Worm (Caenorhabditis elegans) whole organism, L3 larva: ENCODE results near the gene C35D10.10.

Source experiments
- ama-1 ChIP-seq: fragments of 150-350 bp; optimal IDR thresholded peaks from 2 replicates; lab custom pipeline; 2018
- daf-12 ChIP-seq: fragments of 150-350 bp; optimal IDR thresholded peaks from 2 replicates; lab custom pipeline; 2014; ENCODE audit warnings: missing biosample characterization, missing genetic modification reagents, missing genetic modification characterization
- elt-1 ChIP-seq: fragments of 150-350 bp; optimal IDR thresholded peaks from 2 replicates; lab custom pipeline; 2014; ENCODE audit warnings: missing biosample characterization, missing genetic modification characterization
- fkh-10 ChIP-seq: sonication (generic microtip); optimal IDR thresholded peaks from 2 replicates; lab custom pipeline; 2017; ENCODE audit warnings: missing biosample characterization, missing genetic modification reagents, missing genetic modification characterization
- lin-15B ChIP-seq: fragments of 150-350 bp; optimal IDR thresholded peaks from 2 replicates; lab custom pipeline; 2014; ENCODE audit warnings: missing biosample characterization, missing genetic modification characterization
- mdl-1 ChIP-seq: fragments of 150-350 bp; optimal IDR thresholded peaks from 2 replicates; lab custom pipeline; 2014; ENCODE audit warnings: missing biosample characterization, missing genetic modification characterization
- nhr-11 ChIP-seq: fragments of 150-350 bp; optimal IDR thresholded peaks from 2 replicates; lab custom pipeline; 2014; ENCODE audit warnings: missing biosample characterization, missing genetic modification characterization
- nhr-25 ChIP-seq: sonication (generic microtip); optimal IDR thresholded peaks from 2 replicates; lab custom pipeline; 2017; ENCODE audit warnings: missing biosample characterization, missing genetic modification characterization
- pha-4 ChIP-seq: fragments of 150-350 bp; optimal IDR thresholded peaks from 2 replicates; lab custom pipeline; 2014; ENCODE audit warnings: missing biosample characterization, missing genetic modification reagents, missing genetic modification characterization
- sea-2 ChIP-seq: fragments of 150-350 bp; sonication (generic microtip); optimal IDR thresholded peaks from 4 replicates; lab custom pipeline; 2014; ENCODE audit warnings: missing biosample characterization, missing genetic modification reagents, missing genetic modification characterization
- ztf-11 ChIP-seq: fragments of 150-350 bp; optimal IDR thresholded peaks from 2 replicates; lab custom pipeline; 2014; ENCODE audit warnings: missing biosample characterization, missing genetic modification characterization

ce11 chrIII:4826606-4827005, 35.0 kb downstream of the C35D10.10 start, which contains the start of gene F26A1.3:
- TF ChIP-seq pha-4 (tag; lab: Kevin White, UChicago) (no peak), nhr-11 (tag; lab: Kevin White, UChicago) (no peak), nhr-25 (tag; lab: Kevin White, UChicago) (no peak), mdl-1 (no peak), sea-2 (GFP tag; lab: Kevin White, UChicago) (no peak), elt-1 (tag; lab: Kevin White, UChicago) (no peak), ama-1 (lab: Kevin White, UChicago) (no peak), lin-15B (tag; lab: Kevin White, UChicago) (no peak), ztf-11 (tag; lab: Kevin White, UChicago) (no peak), daf-12 (tag; lab: Kevin White, UChicago) (no peak), fkh-10 (GFP tag; lab: Kevin White, UChicago) (no peak)
